Worm (Caenorhabditis elegans): ENCODE measurements around the gene aipr-1.

aipr-1 gene

DNA sequence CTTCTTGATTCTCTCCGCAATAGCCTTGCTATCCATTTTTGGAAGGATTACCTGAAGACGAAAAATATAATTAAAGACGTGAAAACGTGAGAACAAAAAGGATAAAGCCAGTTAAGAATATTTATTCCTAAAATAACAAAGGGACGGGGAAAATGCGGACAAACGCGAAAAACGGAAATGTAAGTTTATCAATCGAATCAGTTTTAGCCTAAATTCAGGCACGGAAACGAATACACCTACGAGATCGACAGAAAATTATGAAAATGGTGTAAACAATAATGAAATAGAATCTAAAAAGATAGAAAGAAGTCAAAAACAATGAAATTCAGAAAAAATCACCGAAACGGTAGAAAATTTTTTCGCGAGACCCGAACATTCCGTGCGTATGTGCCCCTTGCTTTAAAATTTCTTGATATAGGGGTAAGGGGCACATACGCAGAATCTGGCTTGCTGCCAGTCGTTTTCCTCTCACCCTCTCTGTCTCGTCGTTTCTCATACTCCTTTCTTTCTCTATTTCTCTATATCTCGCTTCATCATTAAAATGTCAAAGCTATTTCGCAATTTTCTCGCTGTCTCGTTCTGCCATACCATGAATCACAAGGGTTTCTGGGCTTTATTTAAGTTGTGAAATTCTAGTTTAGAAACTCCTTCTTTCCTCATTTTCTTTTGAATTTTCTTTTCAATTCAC is 5.3 kb downstream of the aipr-1 start, which contains the start of gene icd-1 (continued):
- TF ChIP-seq fkh-3 (tag; optimal IDR thresholded peaks at IDR 0.05) (no peak), T07F8.4 (tag; optimal IDR thresholded peaks at IDR 0.05) (no peak), hrde-1 (tag; optimal IDR thresholded peaks at IDR 0.05; ENCODE audit: borderline replicate concordance) (peak; percentile 58), attf-6 (GFP tag; IDR thresholded peaks at IDR 0.05) (peak; percentile 61; the same call in 1 of the 2 replicates), C06A6.2 (GFP tag; conservative IDR thresholded peaks at IDR 0.05) (peak; percentile 84), ztf-22 (GFP tag; optimal IDR thresholded peaks at IDR 0.05) (peak; percentile 37), nhr-179 (tag; optimal IDR thresholded peaks at IDR 0.05) (no peak), F57A8.1 (GFP tag; optimal IDR thresholded peaks at IDR 0.05) (no peak), K11D2.4 (GFP tag; IDR thresholded peaks at IDR 0.05) (peak; percentile 79), repo-1 (tag; optimal IDR thresholded peaks at IDR 0.05) (peak; percentile 87), rpc-1 (optimal IDR thresholded peaks at IDR 0.05) (peak; percentile 13), rpc-1 (tag; optimal IDR thresholded peaks at IDR 0.05) (no peak), B0035.1 (tag; optimal IDR thresholded peaks at IDR 0.05) (no peak), mel-28 (tag; optimal IDR thresholded peaks at IDR 0.05; ENCODE audit: borderline replicate concordance) (no peak), sea-2 (GFP tag; IDR thresholded peaks at IDR 0.05) (no peak), ets-4 (GFP tag; optimal IDR thresholded peaks at IDR 0.05) (no peak), mes-4 (tag; optimal IDR thresholded peaks at IDR 0.05) (no peak), aptf-2 (GFP tag; conservative IDR thresholded peaks at IDR 0.05) (0 out of 2 replicates have a peak, but pooled peaks have one; percentile 13), lsy-27 (tag; optimal IDR thresholded peaks at IDR 0.05; ENCODE audit: borderline replicate concordance, insufficient read depth) (no peak), sptf-2 (GFP tag; optimal IDR thresholded peaks at IDR 0.05) (no peak), nfyb-1 (GFP tag; IDR thresholded peaks at IDR 0.05) (peak; percentile 94), lin-26 (GFP tag; IDR thresholded peaks at IDR 0.05) (peak; percentile 45; the same call in 1 of the 2 replicates), madf-3 (GFP tag; IDR thresholded peaks at IDR 0.05) (peak; percentile 89), tbx-9 (tag; optimal IDR thresholded peaks at IDR 0.05; ENCODE audit: borderline replicate concordance) (no peak), madf-6 (GFP tag; IDR thresholded peaks at IDR 0.05) (peak; percentile 92), gei-17 (GFP tag; optimal IDR thresholded peaks at IDR 0.05) (peak; percentile 80), mcd-1 (GFP tag; IDR thresholded peaks at IDR 0.05) (peak; percentile 93), Y53F4B.3 (GFP tag; IDR thresholded peaks at IDR 0.05) (0 out of 2 replicates have a peak, but pooled peaks have one; percentile 10), egrh-3 (GFP tag; IDR thresholded peaks at IDR 0.05) (0 out of 2 replicates have a peak, but pooled peaks have one; percentile 45), Y67H2A.10 (GFP tag; conservative IDR thresholded peaks at IDR 0.05) (peak; percentile 85), ccch-3 (GFP tag; optimal IDR thresholded peaks at IDR 0.05) (no peak), dpff-1 (tag; optimal IDR thresholded peaks at IDR 0.05) (no peak), ztf-26 (tag; optimal IDR thresholded peaks at IDR 0.05) (peak; percentile 88), K12H6.12 (tag; optimal IDR thresholded peaks at IDR 0.05) (peak; percentile 91), somi-1 (GFP tag; optimal IDR thresholded peaks at IDR 0.05) (peak; percentile 90), efl-1 (GFP tag; optimal IDR thresholded peaks at IDR 0.05) (peak; percentile 64), let-526 (GFP tag; IDR thresholded peaks at IDR 0.05) (no peak), lin-54 (GFP tag; optimal IDR thresholded peaks at IDR 0.05) (peak; percentile 90), sdz-38 (tag; optimal IDR thresholded peaks at IDR 0.05) (no peak), lin-35 (GFP tag; optimal IDR thresholded peaks at IDR 0.05) (peak in 2 of 3 experiments; percentile 67 to 88), hsf-1 (GFP tag; IDR thresholded peaks at IDR 0.05) (peak; percentile 97), ceh-100 (GFP tag; IDR thresholded peaks at IDR 0.05) (peak; percentile 86), snpc-4 (GFP tag; optimal IDR thresholded peaks at IDR 0.05) (peak; percentile 79), snpc-4 (tag; optimal IDR thresholded peaks at IDR 0.05) (peak; percentile 83 to 90 (median 87)), snpc-3.4 (tag; optimal IDR thresholded peaks at IDR 0.05) (peak; percentile 96), B0336.3 (GFP tag; IDR thresholded peaks at IDR 0.05) (peak; percentile 89), Y79H2A.3 (GFP tag; conservative IDR thresholded peaks at IDR 0.05) (no peak; the same call in 1 of the 2 replicates)

Data from whole organism, young adult.